Worm (Caenorhabditis elegans) whole organism, midembryonic: ENCODE data around the gene C37C3.9.
A peak's percentile ranks its signal among the peaks of the same experiment; 100 is the strongest.

ENCODE experiments used
- T22C8.4 ChIP-seq: fragments of 200-800 bp; sonication (Bioruptor generic); IDR thresholded peaks from 2 replicates; pipeline ENCODE4 v1.3.6; 2022; ENCODE audit warnings: missing genetic modification characterization, missing compliant biosample characterization
- cog-1 ChIP-seq: sonication (generic microtip); optimal IDR thresholded peaks from 2 replicates; lab custom pipeline; 2016; ENCODE audit warnings: missing genetic modification characterization, missing compliant biosample characterization
- flt-1 ChIP-seq: fragments of 200-800 bp; sonication (Bioruptor generic); IDR thresholded peaks from 2 replicates; pipeline ENCODE4 v1.3.6; 2022; ENCODE audit warnings: missing genetic modification characterization, missing compliant biosample characterization
- klf-2 ChIP-seq: fragments of 200-800 bp; sonication (Bioruptor generic); conservative IDR thresholded peaks from 2 replicates; pipeline ENCODE4 v1.3.6; 2022; ENCODE audit warnings: missing genetic modification reagents, missing genetic modification characterization, missing compliant biosample characterization
- med-1 ChIP-seq: sonication (generic microtip); optimal IDR thresholded peaks from 2 replicates; lab custom pipeline; 2017; ENCODE audit warnings: missing genetic modification characterization, mild to moderate bottlenecking, missing compliant biosample characterization, antibody characterized with exemption, missing genetic modification reagents; ENCODE audit not compliant: insufficient read depth
- ref-1 ChIP-seq: fragments of 200-800 bp; sonication (Bioruptor generic); conservative IDR thresholded peaks from 2 replicates; pipeline ENCODE4 v1.3.6; 2022; ENCODE audit warnings: missing genetic modification reagents, missing genetic modification characterization, missing compliant biosample characterization
- tab-1 ChIP-seq: fragments of 200-800 bp; sonication (Bioruptor generic); IDR thresholded peaks from 2 replicates; pipeline ENCODE4 v1.3.6; 2022; ENCODE audit warnings: missing genetic modification characterization, missing compliant biosample characterization
- ztf-23 ChIP-seq: fragments of 200-800 bp; sonication (Bioruptor generic); IDR thresholded peaks from 2 replicates; pipeline ENCODE4 v1.3.6; 2022; ENCODE audit warnings: missing genetic modification reagents, missing genetic modification characterization, missing compliant biosample characterization
- ztf-29 ChIP-seq: fragments of 200-800 bp; sonication (Bioruptor generic); IDR thresholded peaks from 2 replicates; pipeline ENCODE4 v1.3.6; 2022; ENCODE audit warnings: missing genetic modification reagents, missing genetic modification characterization, missing compliant biosample characterization

The C37C3.9 gene

DNA sequence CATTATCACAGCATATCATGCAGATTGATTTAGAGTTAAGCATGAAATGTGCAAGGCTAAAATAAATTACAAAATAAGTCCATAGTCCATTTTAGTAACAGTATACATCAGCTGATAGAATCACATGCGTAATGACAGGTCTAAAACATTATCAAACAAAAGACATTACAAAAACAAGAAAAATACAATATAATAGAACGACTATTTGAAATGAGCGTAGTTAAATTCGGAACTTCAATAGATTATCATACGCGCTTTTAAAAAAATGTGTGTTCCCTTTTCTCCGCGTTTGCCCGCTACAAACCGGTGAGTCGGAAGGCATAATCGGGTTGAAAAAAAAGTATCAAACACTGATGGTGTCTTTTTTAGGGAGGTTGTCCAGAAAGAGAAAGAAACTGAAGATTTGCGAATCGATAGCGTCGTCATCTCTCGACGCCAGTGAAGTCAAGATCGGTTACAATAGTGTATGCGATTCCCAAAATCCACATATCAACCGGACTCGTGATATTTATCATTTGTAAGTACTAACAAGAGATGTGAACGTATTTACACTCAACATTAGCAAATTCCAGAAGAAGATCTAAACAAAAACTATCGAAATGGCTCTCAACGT lies 988 bp upstream of the C37C3.9 start, which contains the start of gene C37C3.2:
C37C3.2 (plus strand) TSS at position 563 of the 613 bp plus-strand sequence.
- no peak for TF ChIP-seq ztf-23
- TF ChIP-seq ztf-29 (GFP tag; lab: Robert Waterston, UW), result no peak
- no peak for TF ChIP-seq flt-1 (GFP tag; lab: Robert Waterston, UW)
- no peak for TF ChIP-seq T22C8.4
- no peak for TF ChIP-seq med-1
- TF ChIP-seq tab-1 (GFP tag; lab: Robert Waterston, UW), result no peak
- TF ChIP-seq klf-2 (GFP tag; lab: Robert Waterston, UW), result no peak
- TF ChIP-seq ref-1 (GFP tag; lab: Robert Waterston, UW), result no peak
- TF ChIP-seq cog-1 (tag; lab: Kevin White, UChicago), result no peak

- TF ChIP-seq tab-1 (GFP tag; lab: Robert Waterston, UW) (no peak), T22C8.4 (no peak), klf-2 (GFP tag; lab: Robert Waterston, UW) (no peak)
These were observed 600 bp downstream of the C37C3.9 start for ce11 chrV:7853900-7854299.

DNA sequence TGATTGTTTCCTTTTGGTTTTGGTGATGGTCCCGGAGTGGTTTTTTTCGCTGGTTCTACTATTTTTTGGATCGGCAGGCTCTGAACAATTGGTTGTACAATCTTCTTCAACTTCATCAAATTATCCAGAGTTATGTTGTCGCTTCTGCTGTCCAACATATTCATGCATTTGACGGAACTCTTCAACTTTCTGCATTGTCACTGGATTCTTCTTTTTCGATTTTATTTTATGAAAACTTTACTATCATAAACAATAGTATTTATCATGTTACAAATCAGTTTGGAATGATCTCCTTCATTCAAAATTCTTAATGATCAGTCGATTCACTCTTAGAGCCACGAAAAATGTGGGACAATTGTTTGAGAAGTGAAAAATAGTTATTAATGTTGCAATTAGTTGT lies 2.4 kb downstream of the C37C3.9 start:
- TF ChIP-seq med-1 (no peak), ref-1 (GFP tag; lab: Robert Waterston, UW) (no peak)

DNA sequence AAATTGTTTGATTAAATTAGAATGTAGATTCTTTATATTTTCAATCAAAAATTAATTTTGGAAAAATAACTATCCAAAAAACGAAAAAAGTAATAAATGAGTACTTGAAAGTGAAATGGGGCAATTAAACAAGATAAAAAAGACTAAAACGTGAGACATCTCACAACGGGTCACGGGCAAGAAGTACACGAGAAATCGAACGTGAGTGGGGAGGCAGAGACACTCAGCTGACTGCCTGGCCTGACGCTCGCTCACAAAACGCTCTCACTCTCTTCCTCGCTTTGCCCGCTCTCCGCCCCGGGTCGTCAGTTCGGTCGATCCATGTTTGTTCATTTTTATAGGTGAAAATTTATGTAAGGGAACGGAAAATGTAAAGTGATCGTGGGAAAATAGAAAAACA lies 6.2 kb downstream of the C37C3.9 start:
- TF ChIP-seq tab-1 (GFP tag; lab: Robert Waterston, UW), result no peak
- peak; percentile 1 for TF ChIP-seq cog-1 (tag; lab: Kevin White, UChicago)
- no peak for TF ChIP-seq ref-1 (GFP tag; lab: Robert Waterston, UW)
- TF ChIP-seq ztf-29 (GFP tag; lab: Robert Waterston, UW), result no peak
- TF ChIP-seq ztf-23, result no peak
- TF ChIP-seq T22C8.4, result no peak

- TF ChIP-seq ztf-29 (GFP tag; lab: Robert Waterston, UW), result no peak
- no peak for TF ChIP-seq ref-1 (GFP tag; lab: Robert Waterston, UW)
- TF ChIP-seq T22C8.4, result no peak
- no peak for TF ChIP-seq med-1
- TF ChIP-seq ztf-23, result no peak
- TF ChIP-seq flt-1 (GFP tag; lab: Robert Waterston, UW), result no peak
- no peak for TF ChIP-seq tab-1 (GFP tag; lab: Robert Waterston, UW)
- no peak for TF ChIP-seq klf-2 (GFP tag; lab: Robert Waterston, UW)
- TF ChIP-seq cog-1 (tag; lab: Kevin White, UChicago), result no peak
These were observed 6.8 kb downstream of the C37C3.9 start for ce11 chrV:7847687-7848086.

DNA sequence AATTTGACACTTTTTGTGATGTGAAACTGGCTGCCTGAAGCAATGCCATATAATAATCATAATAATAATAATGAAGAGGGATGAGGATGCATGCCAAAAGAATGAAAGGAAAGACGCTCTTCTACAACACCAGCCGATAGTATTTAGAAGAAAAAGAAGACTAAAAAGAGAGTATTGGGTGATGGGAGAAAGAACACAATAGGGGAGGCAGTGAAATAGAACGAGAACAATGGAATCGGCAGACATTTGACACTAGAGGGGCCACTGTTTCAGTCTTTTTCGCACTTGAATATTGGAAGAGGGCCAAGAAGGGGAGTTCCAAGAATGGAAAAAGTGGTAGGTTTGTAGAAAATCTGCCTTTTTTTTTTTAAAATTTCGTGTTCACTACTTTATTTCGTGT lies 7.3 kb downstream of the C37C3.9 start, which contains the start of gene memo-1:
memo-1 (minus strand) TSS at position 2 of the 400 bp plus-strand sequence.
- no peak for TF ChIP-seq flt-1 (GFP tag; lab: Robert Waterston, UW)
- TF ChIP-seq med-1, result no peak
- no peak for TF ChIP-seq cog-1 (tag; lab: Kevin White, UChicago)
- no peak for TF ChIP-seq ref-1 (GFP tag; lab: Robert Waterston, UW)
- TF ChIP-seq tab-1 (GFP tag; lab: Robert Waterston, UW), result no peak
- TF ChIP-seq ztf-29 (GFP tag; lab: Robert Waterston, UW), result no peak
- no peak for TF ChIP-seq T22C8.4
- TF ChIP-seq ztf-23, result no peak
- TF ChIP-seq klf-2 (GFP tag; lab: Robert Waterston, UW), result no peak

DNA sequence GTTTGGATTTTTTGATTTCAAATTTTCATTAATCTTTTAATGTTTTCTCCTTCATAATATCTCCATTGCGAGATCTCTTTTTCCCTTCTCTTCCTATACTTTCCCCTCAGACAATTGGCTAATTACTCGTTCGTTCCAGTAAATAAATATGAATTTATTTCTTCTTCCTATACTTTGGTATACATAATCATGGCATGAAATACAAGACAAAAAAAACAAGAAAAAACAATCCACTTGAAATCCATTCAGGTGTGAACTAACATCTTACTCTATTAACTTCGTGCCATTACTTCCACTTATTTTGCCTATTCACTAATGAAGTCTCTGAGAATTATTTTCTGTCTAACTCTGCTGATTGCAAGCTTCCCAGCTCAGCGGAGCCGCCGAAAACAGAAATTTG lies 12.3 kb downstream of the C37C3.9 start, which contains the start of gene grd-8:
grd-8 (plus strand) TSS at position 301 of the 400 bp plus-strand sequence.
- TF ChIP-seq T22C8.4 (no peak), tab-1 (GFP tag; lab: Robert Waterston, UW) (no peak), ztf-23 (no peak), flt-1 (GFP tag; lab: Robert Waterston, UW) (no peak), klf-2 (GFP tag; lab: Robert Waterston, UW) (no peak), cog-1 (tag; lab: Kevin White, UChicago) (no peak), med-1 (no peak), ztf-29 (GFP tag; lab: Robert Waterston, UW) (no peak), ref-1 (GFP tag; lab: Robert Waterston, UW) (no peak)

- TF ChIP-seq ref-1 (GFP tag; lab: Robert Waterston, UW), result no peak
- no peak for TF ChIP-seq cog-1 (tag; lab: Kevin White, UChicago)
- TF ChIP-seq flt-1 (GFP tag; lab: Robert Waterston, UW), result no peak
- TF ChIP-seq med-1, result no peak
- TF ChIP-seq ztf-29 (GFP tag; lab: Robert Waterston, UW), result no peak
- TF ChIP-seq ztf-23, result no peak
- no peak for TF ChIP-seq T22C8.4
- no peak for TF ChIP-seq klf-2 (GFP tag; lab: Robert Waterston, UW)
These were observed 15.0 kb downstream of the C37C3.9 start, which contains the start of gene C37C3.12 for ce11 chrV:7839485-7839884. Gene C37C3.12, minus strand, starts transcription at chrV:7839585.

DNA sequence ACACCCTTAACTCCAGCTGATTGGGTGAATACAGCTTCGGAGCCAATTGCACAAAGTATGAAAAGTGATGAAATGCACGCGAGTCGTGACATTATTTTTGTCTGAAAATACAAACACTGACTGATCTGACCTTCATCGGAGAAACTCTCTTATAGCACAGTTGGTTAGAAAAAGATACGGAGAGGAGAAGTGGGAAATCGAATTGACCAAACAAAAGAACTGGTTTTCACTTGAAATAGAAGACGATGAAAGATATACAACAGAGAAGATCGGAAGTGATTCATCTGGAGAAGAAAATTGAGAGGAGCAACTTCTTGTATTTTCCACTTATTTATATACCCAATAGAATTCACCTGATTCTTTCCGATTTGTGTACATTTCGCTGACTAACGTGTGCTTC lies 16.7 kb downstream of the C37C3.9 start, which contains the start of gene ttr-33:
ttr-33 (minus strand) TSS at position 101 of the 400 bp plus-strand sequence.
- TF ChIP-seq tab-1 (GFP tag; lab: Robert Waterston, UW) (no peak), ztf-23 (no peak), T22C8.4 (no peak), klf-2 (GFP tag; lab: Robert Waterston, UW) (no peak)

DNA sequence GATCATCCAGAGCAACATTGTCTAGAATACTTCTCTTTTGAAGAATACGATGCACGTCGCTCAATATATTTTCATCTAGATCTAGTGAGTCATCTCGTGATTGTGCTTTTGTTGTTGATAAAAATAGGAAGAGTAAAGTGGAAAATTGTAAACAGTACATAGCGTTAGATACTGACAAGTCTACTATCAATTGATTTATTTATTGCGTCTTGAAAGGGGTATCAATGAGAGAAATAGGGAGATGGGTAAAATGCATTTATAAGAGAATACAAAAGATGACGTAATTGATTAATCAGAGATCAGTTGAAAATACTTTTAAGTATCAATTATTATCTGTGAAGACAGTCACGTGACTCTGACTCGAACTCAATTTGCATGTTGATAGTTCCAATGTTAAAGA lies 17.6 kb downstream of the C37C3.9 start, which contains the start of gene txt-5:
txt-5 (minus strand) TSS at position 224 of the 400 bp plus-strand sequence.
- no peak for TF ChIP-seq klf-2 (GFP tag; lab: Robert Waterston, UW)
- TF ChIP-seq tab-1 (GFP tag; lab: Robert Waterston, UW), result no peak
- no peak for TF ChIP-seq ref-1 (GFP tag; lab: Robert Waterston, UW)
- no peak for TF ChIP-seq flt-1 (GFP tag; lab: Robert Waterston, UW)
- no peak for TF ChIP-seq ztf-23
- no peak for TF ChIP-seq T22C8.4
- no peak for TF ChIP-seq ztf-29 (GFP tag; lab: Robert Waterston, UW)
- TF ChIP-seq cog-1 (tag; lab: Kevin White, UChicago), result no peak
- no peak for TF ChIP-seq med-1
